Fruit fly (Drosophila melanogaster) whole organism, wandering third instar larva: ENCODE measurements around the gene SkpD.

ENCODE experiments used
- Abd-B ChIP-seq: fragments of >200 bp; optimal IDR thresholded peaks from 2 replicates; lab custom pipeline; 2017; ENCODE audit warnings: missing biosample characterization, missing genetic modification characterization
- CG32264 ChIP-seq: fragments of 200-800 bp; sonication (Bioruptor generic); optimal IDR thresholded peaks from 2 replicates; lab custom pipeline; 2016; ENCODE audit warnings: missing biosample characterization, missing genetic modification characterization
- CG9705 ChIP-seq: fragments of 200-800 bp; sonication (Bioruptor generic); optimal IDR thresholded peaks from 2 replicates; lab custom pipeline; 2018; ENCODE audit warnings: missing biosample characterization, mild to moderate bottlenecking, missing genetic modification characterization
- CrebA ChIP-seq: fragments of 200-800 bp; sonication (Bioruptor generic); optimal IDR thresholded peaks from 2 replicates; lab custom pipeline; 2016; ENCODE audit warnings: missing biosample characterization, mild to moderate bottlenecking, missing genetic modification characterization, borderline replicate concordance
- Dfd ChIP-seq: fragments of >200 bp; optimal IDR thresholded peaks from 2 replicates; lab custom pipeline; 2017; ENCODE audit warnings: missing biosample characterization, missing genetic modification characterization
- Dif ChIP-seq: fragments of 200-275, 200-300 bp; sonication (Bioruptor generic); optimal IDR thresholded peaks from 2 replicates; lab custom pipeline; 2018; ENCODE audit warnings: missing biosample characterization, missing genetic modification characterization; ENCODE audit not compliant: partially characterized antibody
- GATAd ChIP-seq: sonication (Bioruptor generic); optimal IDR thresholded peaks from 2 replicates; lab custom pipeline; 2016; ENCODE audit warnings: missing biosample characterization, missing genetic modification characterization
- HLH106 ChIP-seq: fragments of 200-800 bp; optimal IDR thresholded peaks from 3 replicates; lab custom pipeline; 2019; ENCODE audit warnings: missing biosample characterization, mild to moderate bottlenecking, missing genetic modification characterization, moderate library complexity
- Hnf4 ChIP-seq: fragments of 200-800 bp; sonication (Bioruptor generic); optimal IDR thresholded peaks from 2 replicates; lab custom pipeline; 2016; ENCODE audit warnings: missing biosample characterization, mild to moderate bottlenecking, missing genetic modification characterization
- Hr83 ChIP-seq: fragments of 200-300 bp; sonication (Bioruptor generic); optimal IDR thresholded peaks from 2 replicates; lab custom pipeline; 2016; ENCODE audit warnings: missing biosample characterization, mild to moderate bottlenecking, missing genetic modification characterization, moderate library complexity; ENCODE audit not compliant: poor library complexity, severe bottlenecking
- Jra ChIP-seq: sonication (Bioruptor generic); optimal IDR thresholded peaks from 2 replicates; lab custom pipeline; 2016; ENCODE audit warnings: missing biosample characterization, missing genetic modification characterization
- Mio ChIP-seq: sonication (Bioruptor generic); optimal IDR thresholded peaks from 2 replicates; lab custom pipeline; 2016; ENCODE audit warnings: missing biosample characterization, missing genetic modification characterization
- Myc ChIP-seq: fragments of >200 bp; optimal IDR thresholded peaks from 2 replicates; lab custom pipeline; 2017
- N ChIP-seq: fragments of >200 bp; optimal IDR thresholded peaks from 2 replicates; lab custom pipeline; 2018; ENCODE audit warnings: missing biosample characterization, missing external identifiers, missing genetic modification characterization
- OdsH ChIP-seq: fragments of 200-800 bp; sonication (Bioruptor generic); optimal IDR thresholded peaks from 2 replicates; lab custom pipeline; 2016; ENCODE audit warnings: missing biosample characterization, mild to moderate bottlenecking, missing genetic modification characterization
- Rel ChIP-seq, 2 experiments: fragments of 200-800 bp; sonication (Bioruptor generic) in 1 of 2; optimal IDR thresholded peaks; 2 replicates in 1 of 2; 3 replicates in 1 of 2; lab custom pipeline; 2016 to 2019; ENCODE audit warnings: mild to moderate bottlenecking in 2 of 2, missing biosample characterization in 2 of 2, missing genetic modification characterization in 2 of 2, moderate library complexity in 1 of 2
- Sp1 ChIP-seq: fragments of 200-800 bp; sonication (Bioruptor generic); optimal IDR thresholded peaks from 3 replicates; lab custom pipeline; 2019; ENCODE audit warnings: missing biosample characterization, mild to moderate bottlenecking, missing genetic modification characterization, moderate library complexity
- Vsx2 ChIP-seq: fragments of 200-300, 225-300 bp; sonication (Bioruptor generic); optimal IDR thresholded peaks from 2 replicates; lab custom pipeline; 2018; ENCODE audit warnings: missing biosample characterization, missing genetic modification characterization; ENCODE audit not compliant: partially characterized antibody
- br ChIP-seq: fragments of 200-800 bp; sonication (Bioruptor generic); optimal IDR thresholded peaks from 2 replicates; lab custom pipeline; 2016; ENCODE audit warnings: missing biosample characterization, missing genetic modification characterization
- brk ChIP-seq: fragments of 200-800 bp; sonication (Bioruptor generic); optimal IDR thresholded peaks from 2 replicates; lab custom pipeline; 2016; ENCODE audit warnings: missing biosample characterization, mild to moderate bottlenecking, missing genetic modification characterization
- dl ChIP-seq, 2 experiments: fragments of 175-275, 200-275 bp in 1 of 2; fragments of 200-275 bp in 1 of 2; sonication (Bioruptor generic); optimal IDR thresholded peaks; lab custom pipeline; 2018; ENCODE audit warnings: mild to moderate bottlenecking in 2 of 2, missing biosample characterization in 2 of 2, missing genetic modification characterization in 2 of 2, moderate library complexity in 2 of 2; ENCODE audit not compliant: partially characterized antibody in 2 of 2, insufficient read depth in 1 of 2
- dmrt93B ChIP-seq: fragments of 200-800 bp; sonication (Bioruptor generic); optimal IDR thresholded peaks from 2 replicates; lab custom pipeline; 2018; ENCODE audit warnings: missing biosample characterization, mild to moderate bottlenecking, missing genetic modification characterization
- dsf ChIP-seq: sonication (Bioruptor generic); optimal IDR thresholded peaks from 2 replicates; lab custom pipeline; 2016; ENCODE audit warnings: missing biosample characterization, missing genetic modification characterization, borderline replicate concordance
- ey ChIP-seq: fragments of 200-800 bp; sonication (Bioruptor generic); optimal IDR thresholded peaks from 2 replicates; lab custom pipeline; 2016; ENCODE audit warnings: missing biosample characterization, missing genetic modification characterization
- foxo ChIP-seq, 2 experiments: fragments of 200-800 bp; sonication (Bioruptor generic); optimal IDR thresholded peaks; 2 replicates in 1 of 2; 3 replicates in 1 of 2; lab custom pipeline; 2016 to 2017; ENCODE audit warnings: missing biosample characterization in 2 of 2, missing genetic modification characterization in 2 of 2
- fru ChIP-seq: fragments of 200-800 bp; sonication (Bioruptor generic); optimal IDR thresholded peaks from 3 replicates; lab custom pipeline; 2016; ENCODE audit warnings: missing biosample characterization, mild to moderate bottlenecking, missing genetic modification characterization
- h ChIP-seq: fragments of 200-800 bp; sonication (Bioruptor generic); optimal IDR thresholded peaks from 3 replicates; lab custom pipeline; 2016; ENCODE audit warnings: missing biosample characterization, mild to moderate bottlenecking, missing genetic modification characterization
- jim ChIP-seq: fragments of 175-275, 200-325 bp; sonication (Bioruptor generic); optimal IDR thresholded peaks from 2 replicates; lab custom pipeline; 2016; ENCODE audit warnings: missing biosample characterization, mild to moderate bottlenecking, missing genetic modification characterization
- lola ChIP-seq: fragments of >200 bp; optimal IDR thresholded peaks from 2 replicates; lab custom pipeline; 2017; ENCODE audit warnings: missing biosample characterization, missing genetic modification characterization
- psq ChIP-seq: fragments of 200-800 bp; sonication (Bioruptor generic); optimal IDR thresholded peaks from 3 replicates; lab custom pipeline; 2017; ENCODE audit warnings: missing biosample characterization, mild to moderate bottlenecking, missing genetic modification characterization, moderate library complexity
- rgr ChIP-seq: fragments of 200-800 bp; sonication (Bioruptor generic); optimal IDR thresholded peaks from 3 replicates; lab custom pipeline; 2016; ENCODE audit warnings: missing biosample characterization, mild to moderate bottlenecking, missing genetic modification characterization
- sage ChIP-seq: fragments of 200-800 bp; sonication (Bioruptor generic); optimal IDR thresholded peaks from 2 replicates; lab custom pipeline; 2016; ENCODE audit warnings: missing biosample characterization, mild to moderate bottlenecking, missing genetic modification characterization
- sv ChIP-seq: fragments of 200-800 bp; sonication (Bioruptor generic); optimal IDR thresholded peaks from 3 replicates; lab custom pipeline; 2016; ENCODE audit warnings: missing biosample characterization, missing genetic modification characterization
- tai ChIP-seq: sonication (Bioruptor generic); optimal IDR thresholded peaks from 2 replicates; lab custom pipeline; 2016; ENCODE audit warnings: missing biosample characterization, missing genetic modification characterization
- usp ChIP-seq: fragments of >200 bp; optimal IDR thresholded peaks from 2 replicates; lab custom pipeline; 2017; ENCODE audit warnings: missing biosample characterization, missing genetic modification characterization
- woc ChIP-seq: sonication (Bioruptor generic); optimal IDR thresholded peaks from 2 replicates; lab custom pipeline; 2016; ENCODE audit warnings: missing biosample characterization, mild to moderate bottlenecking, missing genetic modification characterization

SkpD gene

dm6 chrX:19844010-19844766, 31.7 kb downstream of the SkpD start:
- peak; percentile 3 for TF ChIP-seq psq (GFP tag; lab: Kevin White, UChicago)
- no peak for TF ChIP-seq HLH106 (tag; lab: Kevin White, UChicago)

DNA sequence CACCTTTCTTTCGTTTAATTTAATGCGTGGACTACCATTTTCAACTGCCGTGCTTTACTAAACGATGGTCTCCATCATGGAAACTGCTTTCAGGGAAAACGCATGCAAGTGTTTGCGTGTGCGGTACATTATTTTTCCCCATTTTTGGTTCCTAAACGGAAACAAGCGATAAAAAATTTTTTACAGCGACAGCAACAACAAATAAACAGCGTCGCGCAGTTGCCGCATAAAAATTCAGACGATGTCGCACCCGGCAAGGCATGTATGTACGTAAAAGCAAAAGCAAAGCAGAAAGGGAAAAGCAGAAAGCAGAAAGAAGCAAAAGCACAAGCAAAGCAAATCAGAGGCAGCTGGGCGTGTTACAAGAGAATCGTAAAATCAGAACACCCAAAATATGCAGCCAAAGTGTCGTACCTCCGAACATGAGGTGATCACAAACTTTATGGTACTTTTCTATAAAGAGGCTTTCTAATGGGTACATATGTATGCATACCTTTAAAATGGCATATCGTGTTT, 33.1 kb downstream of the SkpD start:
- TF ChIP-seq psq (GFP tag; lab: Kevin White, UChicago): peak; percentile 36
- no peak for TF ChIP-seq Vsx2 (GFP tag; lab: Kevin White, UChicago)
- no peak for TF ChIP-seq dl (GFP tag; optimal IDR thresholded peaks at IDR 0.05; lab: Kevin White, UChicago; ENCODE audit: insufficient read depth in 1 of 2, partially characterized antibody in 2 of 2)
- TF ChIP-seq CG9705: no peak
- TF ChIP-seq Abd-B (GFP tag; lab: Kevin White, UChicago): no peak
- TF ChIP-seq, all 38 proteins: peak for 1

DNA sequence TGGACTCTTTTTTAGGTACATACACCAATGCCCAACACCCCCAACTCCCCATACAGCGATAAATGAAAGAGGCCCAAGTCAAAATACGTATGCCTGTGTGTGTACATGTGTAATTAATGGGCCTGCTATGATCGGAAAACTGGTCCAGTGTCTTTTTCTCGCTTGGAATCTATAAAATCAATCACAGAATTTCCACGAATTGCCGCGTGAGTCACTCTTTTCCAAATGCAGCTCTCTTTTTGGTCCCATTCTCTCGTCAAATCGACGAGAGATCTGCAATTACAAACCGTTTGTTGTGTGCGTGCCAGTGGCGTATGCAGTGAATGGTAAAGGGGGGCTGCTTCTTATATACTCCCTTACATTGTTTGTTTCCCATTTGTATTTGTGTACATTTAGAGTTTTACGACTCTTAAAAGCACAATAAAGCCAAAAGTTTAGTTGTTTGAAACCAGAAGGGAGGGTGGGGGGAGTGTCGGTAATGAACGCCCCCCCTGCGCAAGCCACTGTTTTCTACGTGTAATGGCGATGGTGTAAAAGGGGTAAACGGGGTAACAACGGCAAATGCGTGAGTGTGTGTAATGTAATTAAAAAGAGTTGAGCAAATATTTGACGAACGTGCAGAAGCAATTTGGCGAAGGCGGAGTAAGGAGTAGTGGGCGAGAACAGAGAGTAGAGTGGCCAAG, 34.3 kb downstream of the SkpD start:
- peak; percentile 85 for TF ChIP-seq dmrt93B (GFP tag; lab: Kevin White, UChicago)
- TF ChIP-seq sv (GFP tag; lab: Kevin White, UChicago): peak; percentile 80
- TF ChIP-seq br (GFP tag; lab: Kevin White, UChicago): peak; percentile 88
- TF ChIP-seq CG9705: peak; percentile 77
- TF ChIP-seq OdsH (GFP tag; lab: Kevin White, UChicago): peak; percentile 77
- no peak for TF ChIP-seq usp (GFP tag; lab: Kevin White, UChicago)
- TF ChIP-seq Jra (GFP tag; lab: Kevin White, UChicago): peak; percentile 77
- no peak for TF ChIP-seq lola (GFP tag; lab: Kevin White, UChicago)
- no peak for TF ChIP-seq dl (GFP tag; optimal IDR thresholded peaks at IDR 0.05; lab: Kevin White, UChicago; ENCODE audit: insufficient read depth in 1 of 2, partially characterized antibody in 2 of 2)
- peak; percentile 63 for TF ChIP-seq Hnf4 (GFP tag; lab: Kevin White, UChicago)
- TF ChIP-seq ey: peak; percentile 86
- no peak for TF ChIP-seq CrebA
- TF ChIP-seq dsf (GFP tag; lab: Kevin White, UChicago): peak; percentile 6
- TF ChIP-seq fru: peak; percentile 94
- TF ChIP-seq sage (GFP tag; lab: Kevin White, UChicago): peak; percentile 12
- peak; percentile 81 for TF ChIP-seq rgr
- TF ChIP-seq CG32264 (GFP tag; lab: Kevin White, UChicago): peak; percentile 75
- TF ChIP-seq Sp1: peak; percentile 87
- peak; percentile 90 for TF ChIP-seq HLH106 (tag; lab: Kevin White, UChicago)
- peak; percentile 84 for TF ChIP-seq psq (GFP tag; lab: Kevin White, UChicago)
- TF ChIP-seq Abd-B (GFP tag; lab: Kevin White, UChicago): no peak
- peak in 1 of 2 experiments; percentile 92 for TF ChIP-seq foxo (GFP tag; optimal IDR thresholded peaks at IDR 0.05; lab: Kevin White, UChicago)
- no peak for TF ChIP-seq Rel (GFP tag; optimal IDR thresholded peaks at IDR 0.05; lab: Kevin White, UChicago)
- TF ChIP-seq Rel (tag; optimal IDR thresholded peaks at IDR 0.05; lab: Kevin White, UChicago): peak; percentile 54
- TF ChIP-seq h: peak; percentile 85
- TF ChIP-seq woc (GFP tag; lab: Kevin White, UChicago): peak; percentile 75
- no peak for TF ChIP-seq Vsx2 (GFP tag; lab: Kevin White, UChicago)

- TF ChIP-seq jim (GFP tag; lab: Kevin White, UChicago) (no peak), sv (GFP tag; lab: Kevin White, UChicago) (peak; percentile 72), Hr83 (GFP tag; lab: Kevin White, UChicago) (peak; percentile 23), fru (peak; percentile 52), OdsH (GFP tag; lab: Kevin White, UChicago) (no peak), dsf (GFP tag; lab: Kevin White, UChicago) (no peak), woc (GFP tag; lab: Kevin White, UChicago) (peak; percentile 69), br (GFP tag; lab: Kevin White, UChicago) (peak; percentile 38), tai (GFP tag; lab: Kevin White, UChicago) (no peak), brk (GFP tag; lab: Kevin White, UChicago) (no peak), usp (GFP tag; lab: Kevin White, UChicago) (no peak), foxo (GFP tag; optimal IDR thresholded peaks at IDR 0.05; lab: Kevin White, UChicago) (peak in 1 of 2 experiments; percentile 60), Mio (GFP tag; lab: Kevin White, UChicago) (no peak), dmrt93B (GFP tag; lab: Kevin White, UChicago) (peak; percentile 9), dl (GFP tag; optimal IDR thresholded peaks at IDR 0.05; lab: Kevin White, UChicago; ENCODE audit: insufficient read depth in 1 of 2, partially characterized antibody in 2 of 2) (peak in 1 of 2 experiments; percentile 61), HLH106 (tag; lab: Kevin White, UChicago) (peak; percentile 57), h (peak; percentile 53), CG32264 (GFP tag; lab: Kevin White, UChicago) (no peak), Hnf4 (GFP tag; lab: Kevin White, UChicago) (peak; percentile 27), lola (GFP tag; lab: Kevin White, UChicago) (no peak), Jra (GFP tag; lab: Kevin White, UChicago) (no peak), Dif (GFP tag; lab: Kevin White, UChicago) (peak; percentile 60), Dfd (GFP tag; lab: Kevin White, UChicago) (no peak), GATAd (GFP tag; lab: Kevin White, UChicago) (no peak), ey (peak; percentile 48), Rel (GFP tag; optimal IDR thresholded peaks at IDR 0.05; lab: Kevin White, UChicago) (no peak), Rel (tag; optimal IDR thresholded peaks at IDR 0.05; lab: Kevin White, UChicago) (peak; percentile 11), Myc (lab: Kevin White, UChicago) (no peak), N (GFP tag; lab: Kevin White, UChicago) (no peak)
Observed at dm6 chrX:19848342-19848793, 35.8 kb downstream of the SkpD start.
